Worm (Caenorhabditis elegans): ENCODE results near the gene F54H12.10.

F54H12.10 gene

DNA sequence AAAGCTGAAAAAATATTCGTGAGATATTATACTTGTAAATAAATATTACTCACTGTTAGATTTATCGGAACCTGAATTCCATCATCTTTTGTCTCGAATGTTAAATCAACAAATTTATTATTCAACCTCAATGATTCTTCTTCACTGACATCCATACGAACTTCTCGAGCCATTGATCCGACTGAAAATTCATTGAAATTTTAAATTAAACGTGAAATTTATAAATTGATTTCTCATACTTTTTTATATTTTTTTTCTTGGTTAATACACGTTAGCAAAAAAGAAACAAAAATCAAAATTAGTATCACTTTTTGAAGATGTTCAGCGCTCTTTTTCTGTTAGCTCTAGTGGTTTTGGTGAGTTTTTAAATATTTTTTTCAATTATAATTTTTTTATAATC is 38.9 kb downstream of the F54H12.10 start, which contains the start of gene C29E4.14:
C29E4.14 (plus strand) TSS at position 301 of the 400 bp plus-strand sequence.
- TF ChIP-seq npax-4 (tag; optimal IDR thresholded peaks at IDR 0.05) = no peak
- TF ChIP-seq fkh-10 (GFP tag; optimal IDR thresholded peaks at IDR 0.05) = no peak

DNA sequence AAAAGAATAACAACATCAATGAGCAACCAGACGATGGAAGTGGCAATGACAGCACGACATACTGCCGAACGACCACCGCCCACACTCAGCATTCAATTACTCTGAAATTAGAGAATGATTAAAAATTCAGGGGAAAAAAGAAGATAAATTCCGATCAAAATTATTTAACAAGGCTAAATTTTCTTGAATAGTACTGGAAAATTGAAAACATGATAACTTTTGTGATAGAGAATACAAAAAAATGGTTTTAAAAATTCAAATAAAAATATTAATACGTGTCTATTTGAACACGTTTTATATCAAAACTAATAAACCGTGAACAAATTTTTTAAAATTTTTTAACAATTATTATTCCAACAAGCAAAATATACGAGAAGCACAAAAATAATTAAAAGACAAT is 41.1 kb downstream of the F54H12.10 start, which contains the start of gene gly-3:
gly-3 (minus strand) TSS at position 101 of the 400 bp plus-strand sequence.
- TF ChIP-seq pax-1 (tag; optimal IDR thresholded peaks at IDR 0.05) (no peak), ceh-34 (tag; optimal IDR thresholded peaks at IDR 0.05) (no peak), unc-55 (GFP tag; optimal IDR thresholded peaks at IDR 0.05) (no peak), sdc-2 (tag; optimal IDR thresholded peaks at IDR 0.05) (no peak), syd-9 (tag; optimal IDR thresholded peaks at IDR 0.05) (no peak), ceh-9 (tag; optimal IDR thresholded peaks at IDR 0.05) (no peak)

DNA sequence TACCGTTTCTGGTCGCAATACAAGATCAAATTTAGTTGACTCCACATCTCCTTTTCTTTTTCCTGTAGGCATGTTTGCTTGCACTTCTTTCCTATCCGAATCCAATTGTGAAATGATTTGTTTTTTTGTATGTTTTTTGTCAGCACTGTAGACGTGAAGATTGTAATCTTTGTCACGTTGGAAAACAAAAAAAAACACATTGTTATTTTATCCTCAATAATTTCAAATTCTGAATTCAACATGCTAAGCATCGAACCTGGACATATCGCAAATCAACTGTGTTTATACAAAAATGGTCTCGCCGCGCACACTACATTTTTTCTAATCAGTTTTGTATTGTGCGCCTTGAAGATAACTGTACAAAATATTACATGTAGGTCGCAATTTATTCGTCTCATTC is 45.3 kb downstream of the F54H12.10 start, which contains the start of gene ZK688.12:
ZK688.12 (minus strand) TSS at position 101 of the 400 bp plus-strand sequence.
- TF ChIP-seq ceh-30 (tag; optimal IDR thresholded peaks at IDR 0.05) (no peak), sox-4 (tag; optimal IDR thresholded peaks at IDR 0.05) (no peak), nhr-232 (tag; optimal IDR thresholded peaks at IDR 0.05) (no peak), hlh-13 (GFP tag; optimal IDR thresholded peaks at IDR 0.05) (no peak), ceh-2 (tag; optimal IDR thresholded peaks at IDR 0.05) (no peak), nhr-11 (tag; optimal IDR thresholded peaks at IDR 0.05) (no peak), pros-1 (tag; optimal IDR thresholded peaks at IDR 0.05) (no peak), Y22D7AL.16 (tag; optimal IDR thresholded peaks at IDR 0.05) (no peak), C08G9.2 (tag; optimal IDR thresholded peaks at IDR 0.05) (no peak), sdc-2 (tag; optimal IDR thresholded peaks at IDR 0.05) (no peak), pha-4 (tag; optimal IDR thresholded peaks at IDR 0.05) (no peak), madf-2 (tag; optimal IDR thresholded peaks at IDR 0.05) (no peak)

DNA sequence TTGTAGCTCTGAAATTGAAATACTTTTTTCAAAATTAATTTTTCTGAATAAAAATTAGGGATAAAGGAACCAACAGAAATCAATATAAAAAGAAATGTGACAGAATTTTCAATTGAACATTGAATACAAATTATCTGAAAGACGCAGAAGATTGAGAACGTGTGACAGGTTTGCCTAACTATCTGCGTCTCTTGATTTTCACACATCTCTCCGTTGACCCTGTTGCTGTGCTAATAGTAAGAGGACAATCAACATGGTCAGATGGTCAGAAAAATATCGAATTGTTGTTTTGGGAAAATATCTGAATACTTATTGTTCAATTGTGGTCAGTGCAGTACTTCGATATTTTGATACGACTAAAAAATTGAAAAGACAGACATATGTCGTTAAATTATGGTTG is 47.2 kb downstream of the F54H12.10 start, which contains the start of gene ZK688.7:
ZK688.7 (minus strand) TSS at position 14 of the 400 bp plus-strand sequence.
- TF ChIP-seq hlh-30 (tag; optimal IDR thresholded peaks at IDR 0.05; ENCODE audit: insufficient read depth) (peak; percentile 81), nhr-11 (tag; optimal IDR thresholded peaks at IDR 0.05) (no peak)

ce11 chrIII:7909263-7909662 is 49.5 kb downstream of the F54H12.10 start, which contains the start of gene ZK688.1:
TSS of gene ZK688.1 (plus strand) at chrIII:7909563.
- TF ChIP-seq ceh-14 (tag; optimal IDR thresholded peaks at IDR 0.05) (no peak), nhr-11 (tag; optimal IDR thresholded peaks at IDR 0.05) (no peak), madf-2 (tag; optimal IDR thresholded peaks at IDR 0.05) (no peak), hlh-6 (tag; optimal IDR thresholded peaks at IDR 0.05) (no peak), ceh-31 (tag; optimal IDR thresholded peaks at IDR 0.05) (no peak), lim-6 (tag; optimal IDR thresholded peaks at IDR 0.05) (no peak), rnt-1 (tag; optimal IDR thresholded peaks at IDR 0.05) (no peak)

Data from whole organism, late embryonic.